Worm (Caenorhabditis elegans) whole organism, L3 larva: Measurements from ENCODE around the gene C33A11.2.

Source experiments
- R02D3.7 ChIP-seq: fragments of 150-350 bp; optimal IDR thresholded peaks from 2 replicates; lab custom pipeline; 2014; ENCODE audit warnings: missing biosample characterization, missing genetic modification characterization
- ZK546.5 ChIP-seq: sonication (generic microtip); optimal IDR thresholded peaks from 2 replicates; lab custom pipeline; 2017; ENCODE audit warnings: missing biosample characterization, missing genetic modification characterization
- aly-2 ChIP-seq: fragments of 150-350 bp; optimal IDR thresholded peaks from 2 replicates; lab custom pipeline; 2014; ENCODE audit warnings: missing biosample characterization, missing genetic modification characterization
- ama-1 ChIP-seq: fragments of 150-350 bp; optimal IDR thresholded peaks from 2 replicates; lab custom pipeline; 2018
- ceh-16 ChIP-seq: sonication (generic microtip); optimal IDR thresholded peaks from 2 replicates; lab custom pipeline; 2017; ENCODE audit warnings: missing biosample characterization, missing genetic modification characterization
- ceh-82 ChIP-seq: fragments of 150-350 bp; optimal IDR thresholded peaks from 2 replicates; lab custom pipeline; 2014; ENCODE audit warnings: missing biosample characterization, missing genetic modification characterization
- ceh-9 ChIP-seq: sonication (generic microtip); optimal IDR thresholded peaks from 2 replicates; lab custom pipeline; 2018; ENCODE audit warnings: missing biosample characterization, missing genetic modification characterization
- daf-12 ChIP-seq: fragments of 150-350 bp; optimal IDR thresholded peaks from 2 replicates; lab custom pipeline; 2014; ENCODE audit warnings: missing biosample characterization, missing genetic modification reagents, missing genetic modification characterization
- egl-27 ChIP-seq: sonication (generic microtip); optimal IDR thresholded peaks from 4 replicates; lab custom pipeline; 2017; ENCODE audit warnings: missing biosample characterization, missing genetic modification reagents, missing genetic modification characterization
- egl-5 ChIP-seq: fragments of 150-350 bp; optimal IDR thresholded peaks from 2 replicates; lab custom pipeline; 2017; ENCODE audit warnings: missing biosample characterization, missing genetic modification reagents, missing genetic modification characterization, inconsistent platforms
- elt-1 ChIP-seq: fragments of 150-350 bp; optimal IDR thresholded peaks from 2 replicates; lab custom pipeline; 2014; ENCODE audit warnings: missing biosample characterization, missing genetic modification characterization
- elt-2 ChIP-seq: sonication (generic microtip); optimal IDR thresholded peaks from 2 replicates; lab custom pipeline; 2016; ENCODE audit warnings: missing genetic modification reagents, mild to moderate bottlenecking, missing genetic modification characterization, missing compliant biosample characterization
- eor-1 ChIP-seq, 2 experiments: fragments of 150-350 bp; optimal IDR thresholded peaks; 2 replicates each; lab custom pipeline; 2014 to 2018; ENCODE audit warnings: missing biosample characterization in 2 of 2, missing genetic modification characterization in 2 of 2
- fkh-2 ChIP-seq: fragments of 150-350 bp; optimal IDR thresholded peaks from 2 replicates; lab custom pipeline; 2014; ENCODE audit warnings: missing biosample characterization, missing genetic modification reagents, missing genetic modification characterization
- hmg-11 ChIP-seq: sonication (generic microtip); optimal IDR thresholded peaks from 2 replicates; lab custom pipeline; 2016; ENCODE audit warnings: missing genetic modification characterization, missing compliant biosample characterization
- jun-1 ChIP-seq: fragments of 150-350 bp; optimal IDR thresholded peaks from 2 replicates; lab custom pipeline; 2014; ENCODE audit warnings: missing biosample characterization, missing genetic modification reagents, missing genetic modification characterization
- lin-15B ChIP-seq: fragments of 150-350 bp; optimal IDR thresholded peaks from 2 replicates; lab custom pipeline; 2014; ENCODE audit warnings: missing biosample characterization, missing genetic modification characterization
- lin-39 ChIP-seq: fragments of 150-350 bp; optimal IDR thresholded peaks from 2 replicates; lab custom pipeline; 2018; ENCODE audit warnings: missing biosample characterization, missing genetic modification reagents, missing genetic modification characterization
- lsy-12 ChIP-seq: sonication (generic microtip); optimal IDR thresholded peaks from 2 replicates; lab custom pipeline; 2016; ENCODE audit warnings: mild to moderate bottlenecking, missing genetic modification characterization, missing compliant biosample characterization
- mdl-1 ChIP-seq: fragments of 150-350 bp; optimal IDR thresholded peaks from 2 replicates; lab custom pipeline; 2014; ENCODE audit warnings: missing biosample characterization, missing genetic modification characterization
- mml-1 ChIP-seq: fragments of 150-350 bp; sonication (generic microtip); optimal IDR thresholded peaks from 3 replicates; lab custom pipeline; 2014; ENCODE audit warnings: missing biosample characterization, missing genetic modification characterization
- nfya-1 ChIP-seq: sonication (generic microtip); optimal IDR thresholded peaks from 2 replicates; lab custom pipeline; 2017; ENCODE audit warnings: missing genetic modification characterization, mild to moderate bottlenecking, missing compliant biosample characterization, antibody characterized with exemption, moderate library complexity; ENCODE audit not compliant: insufficient read depth
- nhr-11 ChIP-seq: fragments of 150-350 bp; optimal IDR thresholded peaks from 2 replicates; lab custom pipeline; 2014; ENCODE audit warnings: missing biosample characterization, missing genetic modification characterization
- nhr-12 ChIP-seq: fragments of 150-350 bp; optimal IDR thresholded peaks from 2 replicates; lab custom pipeline; 2014; ENCODE audit warnings: missing biosample characterization, missing genetic modification characterization
- nhr-23 ChIP-seq: fragments of 150-350 bp; optimal IDR thresholded peaks from 2 replicates; lab custom pipeline; 2014; ENCODE audit warnings: missing biosample characterization, missing genetic modification reagents, missing genetic modification characterization
- nhr-237 ChIP-seq: fragments of 150-350 bp; optimal IDR thresholded peaks from 2 replicates; lab custom pipeline; 2014; ENCODE audit warnings: missing biosample characterization, missing genetic modification characterization
- nhr-25 ChIP-seq: sonication (generic microtip); optimal IDR thresholded peaks from 2 replicates; lab custom pipeline; 2017; ENCODE audit warnings: missing biosample characterization, missing genetic modification characterization
- nhr-28 ChIP-seq: fragments of 150-350 bp; optimal IDR thresholded peaks from 2 replicates; lab custom pipeline; 2014; ENCODE audit warnings: missing biosample characterization, missing genetic modification characterization
- nhr-43 ChIP-seq: sonication (generic microtip); optimal IDR thresholded peaks from 2 replicates; lab custom pipeline; 2016; ENCODE audit warnings: mild to moderate bottlenecking, missing genetic modification characterization, missing compliant biosample characterization; ENCODE audit not compliant: poor library complexity, severe bottlenecking
- nhr-67 ChIP-seq: fragments of 150-350 bp; optimal IDR thresholded peaks from 2 replicates; lab custom pipeline; 2014; ENCODE audit warnings: missing biosample characterization, missing genetic modification characterization
- nhr-76 ChIP-seq: fragments of 150-350 bp; sonication (generic microtip); optimal IDR thresholded peaks from 5 replicates; lab custom pipeline; 2014; ENCODE audit warnings: missing biosample characterization, missing genetic modification characterization
- nhr-77 ChIP-seq: fragments of 150-350 bp; optimal IDR thresholded peaks from 2 replicates; lab custom pipeline; 2014; ENCODE audit warnings: missing biosample characterization, missing genetic modification characterization
- pha-4 ChIP-seq: fragments of 150-350 bp; optimal IDR thresholded peaks from 2 replicates; lab custom pipeline; 2014; ENCODE audit warnings: missing biosample characterization, missing genetic modification reagents, missing genetic modification characterization
- pqm-1 ChIP-seq: fragments of 150-350 bp; optimal IDR thresholded peaks from 2 replicates; lab custom pipeline; 2017; ENCODE audit warnings: missing biosample characterization, missing genetic modification characterization, inconsistent platforms
- sea-2 ChIP-seq: fragments of 150-350 bp; sonication (generic microtip); optimal IDR thresholded peaks from 4 replicates; lab custom pipeline; 2014; ENCODE audit warnings: missing biosample characterization, missing genetic modification reagents, missing genetic modification characterization
- skn-1 ChIP-seq: fragments of 150-350 bp; optimal IDR thresholded peaks from 2 replicates; lab custom pipeline; 2014; ENCODE audit warnings: missing biosample characterization, missing genetic modification characterization
- snpc-4 ChIP-seq: fragments of 150-350 bp; optimal IDR thresholded peaks from 2 replicates; lab custom pipeline; 2014; ENCODE audit warnings: missing biosample characterization, missing genetic modification characterization
- tbx-2 ChIP-seq: sonication (generic microtip); optimal IDR thresholded peaks from 2 replicates; lab custom pipeline; 2016; ENCODE audit warnings: mild to moderate bottlenecking, missing genetic modification characterization, missing compliant biosample characterization
- unc-39 ChIP-seq: sonication (generic microtip); optimal IDR thresholded peaks from 4 replicates; lab custom pipeline; 2017; ENCODE audit warnings: missing biosample characterization, missing genetic modification characterization
- unc-62 ChIP-seq: fragments of 150-350 bp; sonication (generic microtip); optimal IDR thresholded peaks from 4 replicates; lab custom pipeline; 2014; ENCODE audit warnings: missing biosample characterization, missing genetic modification reagents, missing genetic modification characterization
- zag-1 ChIP-seq: fragments of 150-350 bp; optimal IDR thresholded peaks from 2 replicates; lab custom pipeline; 2014; ENCODE audit warnings: missing biosample characterization, missing genetic modification characterization
- ztf-11 ChIP-seq: fragments of 150-350 bp; optimal IDR thresholded peaks from 2 replicates; lab custom pipeline; 2014; ENCODE audit warnings: missing biosample characterization, missing genetic modification characterization
- ztf-4 ChIP-seq: fragments of 150-350 bp; optimal IDR thresholded peaks from 2 replicates; lab custom pipeline; 2014; ENCODE audit warnings: missing biosample characterization, missing genetic modification characterization

C33A11.2 gene

ce11 chrX:15354938-15355337 is 10.9 kb upstream of the C33A11.2 start, which contains the start of gene nfki-1:
nfki-1 (plus strand) TSS chrX:15355238.
- TF ChIP-seq nhr-67 (no peak), hmg-11 (tag; lab: Kevin White, UChicago) (no peak), ceh-16 (tag; lab: Kevin White, UChicago) (no peak), ceh-9 (tag; lab: Kevin White, UChicago) (no peak), nhr-25 (tag; lab: Kevin White, UChicago) (no peak), nhr-28 (tag; lab: Kevin White, UChicago) (no peak), zag-1 (no peak), tbx-2 (tag; lab: Kevin White, UChicago) (no peak), egl-27 (tag; lab: Kevin White, UChicago) (no peak), nhr-76 (no peak), ceh-82 (tag; lab: Kevin White, UChicago) (no peak), daf-12 (no peak), jun-1 (tag; lab: Kevin White, UChicago) (no peak), mdl-1 (no peak), ama-1 (lab: Kevin White, UChicago) (no peak), nhr-23 (tag; lab: Kevin White, UChicago) (no peak), nhr-11 (tag; lab: Kevin White, UChicago) (no peak)

DNA sequence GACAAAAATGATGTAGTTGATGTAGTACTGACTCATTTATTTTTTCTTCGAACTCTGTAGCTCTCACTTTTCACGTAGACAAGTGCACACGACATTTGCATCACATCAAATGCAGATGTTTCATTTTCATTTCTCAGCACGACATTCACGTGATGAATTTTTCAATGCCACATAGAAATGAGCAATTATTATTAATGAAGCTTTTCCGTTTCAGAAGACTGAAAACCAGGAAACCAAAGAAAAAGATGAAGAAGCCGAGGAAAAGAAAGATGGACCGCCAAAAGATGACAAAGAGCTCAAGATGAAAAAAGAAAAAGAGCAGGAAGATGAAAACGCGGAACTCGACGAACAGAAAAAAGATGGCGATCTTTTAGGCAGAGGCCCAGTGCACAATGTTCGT is 10.2 kb upstream of the C33A11.2 start:
- TF ChIP-seq ceh-16 (tag; lab: Kevin White, UChicago) (no peak), nfya-1 (tag; lab: Kevin White, UChicago) (peak; percentile 31), elt-1 (tag; lab: Kevin White, UChicago) (no peak), hmg-11 (tag; lab: Kevin White, UChicago) (peak; percentile 24), skn-1 (tag; lab: Kevin White, UChicago) (peak; percentile 23), nhr-12 (no peak)
- TF ChIP-seq, all 47 proteins: peak for 3

DNA sequence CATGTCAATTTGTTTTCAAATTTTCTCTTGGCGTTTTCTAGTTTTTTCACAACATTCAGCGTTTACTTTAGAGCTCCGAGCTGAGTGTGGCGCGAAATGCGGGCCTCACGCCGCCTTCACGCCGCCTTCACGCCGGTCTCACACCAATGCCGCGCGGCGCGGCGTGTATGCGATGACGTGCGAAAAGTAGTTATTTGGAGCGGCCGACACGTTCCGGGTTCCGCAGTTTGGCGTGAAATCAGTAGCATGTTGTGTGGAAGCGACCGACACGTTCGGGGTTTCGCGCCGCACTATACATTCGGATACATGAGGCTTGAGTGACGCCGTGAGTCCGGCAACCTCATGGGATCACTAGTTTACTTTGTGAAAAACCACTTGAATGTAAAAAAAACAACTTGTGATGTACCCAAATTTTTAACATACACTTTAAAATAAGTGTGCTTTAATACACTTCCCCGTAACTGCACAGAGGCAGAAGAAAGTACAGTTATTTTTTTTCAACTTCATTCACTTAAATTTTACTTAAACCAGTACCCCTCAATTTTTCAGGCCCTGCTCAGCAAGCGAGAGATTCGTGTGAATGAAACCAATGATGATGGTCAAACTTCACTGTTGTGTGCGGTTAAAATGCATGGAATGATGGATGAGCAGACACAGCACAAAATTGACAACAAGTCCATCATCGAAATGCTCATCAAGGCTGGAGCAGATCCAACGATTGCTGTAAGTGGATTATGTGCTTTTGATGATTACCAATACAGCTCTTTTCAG is 3.5 kb upstream of the C33A11.2 start:
- TF ChIP-seq snpc-4 (tag; lab: Kevin White, UChicago) (peak; percentile 59), unc-62 (GFP tag; lab: Kevin White, UChicago) (no peak), hmg-11 (tag; lab: Kevin White, UChicago) (no peak), skn-1 (tag; lab: Kevin White, UChicago) (no peak)

DNA sequence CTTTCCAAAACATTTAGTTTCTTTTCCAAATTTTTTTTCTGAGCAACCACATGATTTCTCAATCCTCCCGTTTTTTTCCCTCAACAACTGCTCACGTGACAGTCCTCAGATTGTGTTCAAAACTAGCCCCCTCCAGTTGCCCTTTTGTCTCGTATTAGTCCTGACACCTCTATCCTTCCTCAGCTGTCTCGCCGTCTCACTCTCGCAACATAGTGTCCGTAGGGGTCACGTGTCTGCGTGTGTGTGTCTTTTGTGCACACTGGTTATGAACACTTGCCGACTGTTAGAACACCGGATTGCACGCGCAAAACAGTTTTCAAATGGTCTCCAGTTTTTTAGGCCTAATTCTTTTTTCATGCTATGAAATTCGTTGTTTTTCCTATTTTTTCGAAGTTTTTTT is 557 bp upstream of the C33A11.2 start:
- peak; percentile 54 for TF ChIP-seq unc-62 (GFP tag; lab: Kevin White, UChicago)
- no peak for TF ChIP-seq skn-1 (tag; lab: Kevin White, UChicago)
- TF ChIP-seq ztf-11: no peak
- TF ChIP-seq hmg-11 (tag; lab: Kevin White, UChicago): peak; percentile 76
- TF ChIP-seq lin-15B: peak; percentile 38
- TF ChIP-seq egl-5 (tag; lab: Kevin White, UChicago): peak; percentile 5
- peak; percentile 77 for TF ChIP-seq mdl-1
- TF ChIP-seq nhr-43 (tag; lab: Kevin White, UChicago): peak; percentile 53
- peak; percentile 65 for TF ChIP-seq lsy-12 (tag; lab: Kevin White, UChicago)
- TF ChIP-seq nhr-76: no peak
- TF ChIP-seq fkh-2: no peak
- peak; percentile 58 for TF ChIP-seq jun-1 (tag; lab: Kevin White, UChicago)
- no peak for TF ChIP-seq nhr-28 (tag; lab: Kevin White, UChicago)
- TF ChIP-seq pqm-1: no peak
- TF ChIP-seq elt-2 (tag; lab: Kevin White, UChicago): no peak
- no peak for TF ChIP-seq ceh-82 (tag; lab: Kevin White, UChicago)
- peak; percentile 90 for TF ChIP-seq pha-4 (tag; lab: Kevin White, UChicago)
- TF ChIP-seq egl-27 (tag; lab: Kevin White, UChicago): no peak
- no peak for TF ChIP-seq aly-2
- TF ChIP-seq nhr-12: no peak
- no peak for TF ChIP-seq ceh-16 (tag; lab: Kevin White, UChicago)
- peak; percentile 2 for TF ChIP-seq ztf-4
- TF ChIP-seq nhr-25 (tag; lab: Kevin White, UChicago): peak; percentile 60
- TF ChIP-seq lin-39: peak; percentile 71
- no peak for TF ChIP-seq nhr-237 (tag; lab: Kevin White, UChicago)
- no peak for TF ChIP-seq ZK546.5 (tag; lab: Kevin White, UChicago)
- TF ChIP-seq nhr-23 (tag; lab: Kevin White, UChicago): peak; percentile 70
- no peak for TF ChIP-seq eor-1 (tag; optimal IDR thresholded peaks at IDR 0.05; lab: Kevin White, UChicago)
- no peak for TF ChIP-seq unc-39 (tag; lab: Kevin White, UChicago)
- no peak for TF ChIP-seq R02D3.7
- TF ChIP-seq mml-1 (tag; lab: Kevin White, UChicago): no peak
- no peak for TF ChIP-seq nhr-67
- TF ChIP-seq zag-1: no peak
- no peak for TF ChIP-seq nhr-77 (tag; lab: Kevin White, UChicago)
- no peak for TF ChIP-seq sea-2 (GFP tag; lab: Kevin White, UChicago)
- peak; percentile 70 for TF ChIP-seq snpc-4 (tag; lab: Kevin White, UChicago)
- no peak for TF ChIP-seq ceh-9 (tag; lab: Kevin White, UChicago)
- TF ChIP-seq ama-1 (lab: Kevin White, UChicago): no peak
- TF ChIP-seq daf-12: no peak
